ENCODE assay signal across 2 worm cellular contexts in genomic region chrV:19521351-19522278, ce11.
A peak's percentile ranks its signal among the peaks of the same experiment; 100 is the strongest.
TF ChIP-seq lines count a peak whose summit lies in the region.

No protein-coding gene starts in this region.

TF ChIP-seq in whole organism, L1 larva, 84 proteins besides CTCF, POLR2A, EP300 and RAD21 (continued from another document):
- TF ChIP-seq nhr-28 (tag; optimal IDR thresholded peaks at IDR 0.05; lab: Kevin White, UChicago) (no peak), elt-3 (tag; optimal IDR thresholded peaks at IDR 0.05; lab: Kevin White, UChicago) (peak in 2 of 6 experiments; percentile 7 to 8), nhr-11 (tag; optimal IDR thresholded peaks at IDR 0.05; lab: Kevin White, UChicago) (no peak), jun-1 (tag; optimal IDR thresholded peaks at IDR 0.05; lab: Kevin White, UChicago) (peak; percentile 18), xbp-1 (tag; optimal IDR thresholded peaks at IDR 0.05; lab: Kevin White, UChicago) (peak; percentile 24), nhr-19 (GFP tag; conservative IDR thresholded peaks at IDR 0.05; lab: Robert Waterston, UW) (peak; percentile 84), nhr-71 (tag; optimal IDR thresholded peaks at IDR 0.05; lab: Kevin White, UChicago) (peak; percentile 83), tbx-2 (tag; optimal IDR thresholded peaks at IDR 0.05; lab: Kevin White, UChicago) (peak; percentile 49), pqm-1 (tag; optimal IDR thresholded peaks at IDR 0.05; lab: Kevin White, UChicago) (no peak), nhr-85 (tag; lab: Kevin White, UChicago) (peak; percentile 92), irx-1 (tag; optimal IDR thresholded peaks at IDR 0.05; lab: Kevin White, UChicago) (peak; percentile 2), F16B12.6 (tag; optimal IDR thresholded peaks at IDR 0.05; lab: Kevin White, UChicago) (no peak), mdl-1 (tag; optimal IDR thresholded peaks at IDR 0.05; lab: Kevin White, UChicago) (peak in 1 of 2 experiments; percentile 82), lsy-2 (tag; optimal IDR thresholded peaks at IDR 0.05; lab: Kevin White, UChicago) (peak in 1 of 2 experiments; percentile 43), nhr-77 (tag; optimal IDR thresholded peaks at IDR 0.05; lab: Kevin White, UChicago) (no peak), nhr-47 (tag; optimal IDR thresholded peaks at IDR 0.05; lab: Kevin White, UChicago) (peak; percentile 46), mep-1 (tag; optimal IDR thresholded peaks at IDR 0.05; lab: Kevin White, UChicago) (peak; percentile 68), lin-39 (tag; optimal IDR thresholded peaks at IDR 0.05; lab: Kevin White, UChicago) (peak; percentile 83)

TF ChIP-seq in whole organism, young adult, 124 proteins besides CTCF, POLR2A, EP300 and RAD21 (continued from another document):
- TF ChIP-seq ama-1 (optimal IDR thresholded peaks at IDR 0.05; lab: Kevin White, UChicago) (peak; percentile 37), ama-1 (GFP tag; optimal IDR thresholded peaks at IDR 0.05; lab: Kevin White, UChicago) (peak in 1 of 2 experiments; percentile 20), cebp-2 (GFP tag; IDR thresholded peaks at IDR 0.05; lab: Robert Waterston, UW) (peak; percentile 63), zfh-2 (GFP tag; conservative IDR thresholded peaks at IDR 0.05; lab: Robert Waterston, UW) (no peak), lin-54 (GFP tag; optimal IDR thresholded peaks at IDR 0.05; lab: Kevin White, UChicago) (no peak), athp-1 (tag; optimal IDR thresholded peaks at IDR 0.05; lab: Kevin White, UChicago) (no peak), tbp1 (GFP tag; optimal IDR thresholded peaks at IDR 0.05; lab: Kevin White, UChicago) (peak; percentile 74), mes-4 (tag; optimal IDR thresholded peaks at IDR 0.05; lab: Kevin White, UChicago) (peak; percentile 53), rcor-1 (GFP tag; IDR thresholded peaks at IDR 0.05; lab: Robert Waterston, UW) (peak; percentile 47; the same call in 1 of the 2 replicates)
